Worm (Caenorhabditis elegans): ENCODE measurements around the gene F56D6.11.

F56D6.11 gene

DNA sequence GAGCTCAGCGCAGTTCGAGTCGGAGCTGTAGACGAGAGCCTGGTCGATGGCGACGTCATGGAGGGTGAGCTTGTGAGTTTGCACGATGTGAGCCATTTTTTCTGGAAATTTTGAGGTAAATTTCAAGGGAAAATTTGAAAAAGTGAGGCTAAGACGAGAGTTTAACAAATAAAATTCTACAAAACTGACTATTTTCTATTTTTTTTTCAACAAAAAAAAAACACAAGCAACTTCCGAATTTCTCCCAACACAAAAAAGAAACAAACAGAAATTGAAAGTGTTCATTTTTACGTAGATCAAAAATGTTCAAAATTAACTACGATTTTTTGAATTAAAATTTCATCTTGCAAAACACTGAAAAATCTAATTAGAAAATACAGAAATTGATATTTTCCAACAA lies 32.6 kb downstream of the F56D6.11 start, which contains the start of gene F37C4.5:
Gene F37C4.5, minus strand, starts transcription at position 101 of the 400 bp plus-strand sequence.
- TF ChIP-seq pqm-1 (tag; optimal IDR thresholded peaks at IDR 0.05) (no peak), nhr-43 (tag; optimal IDR thresholded peaks at IDR 0.05; ENCODE audit: poor library complexity, severe bottlenecking) (no peak), unc-39 (tag; optimal IDR thresholded peaks at IDR 0.05) (no peak), fos-1 (tag; optimal IDR thresholded peaks at IDR 0.05) (no peak), R02D3.7 (tag; optimal IDR thresholded peaks at IDR 0.05) (no peak), elt-1 (tag; optimal IDR thresholded peaks at IDR 0.05) (no peak), nhr-77 (tag; optimal IDR thresholded peaks at IDR 0.05) (no peak), mml-1 (tag; optimal IDR thresholded peaks at IDR 0.05) (no peak), aly-2 (tag; optimal IDR thresholded peaks at IDR 0.05) (no peak), nhr-28 (tag; optimal IDR thresholded peaks at IDR 0.05) (no peak), jun-1 (tag; optimal IDR thresholded peaks at IDR 0.05) (no peak), elt-3 (tag; optimal IDR thresholded peaks at IDR 0.05) (no peak), ceh-9 (tag; optimal IDR thresholded peaks at IDR 0.05) (no peak)

DNA sequence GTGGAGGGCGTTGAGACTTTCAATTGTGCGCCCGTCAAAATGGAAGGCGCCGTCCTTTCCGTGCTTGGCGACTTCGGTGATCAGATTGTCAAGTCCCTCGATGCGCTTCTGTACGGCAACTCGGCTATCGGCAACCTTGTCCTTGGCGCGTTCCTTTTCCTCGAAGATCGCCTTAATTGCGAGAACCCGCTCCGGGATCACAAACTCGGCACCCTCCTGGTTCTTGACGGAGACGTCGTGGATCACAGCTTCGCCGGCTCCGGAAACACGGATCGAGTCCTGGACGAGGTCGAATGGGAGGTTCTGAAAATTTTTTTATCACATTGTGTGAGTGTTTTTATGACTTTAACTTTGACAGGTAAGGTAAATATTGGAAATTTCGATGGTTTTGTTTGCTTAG lies 33.1 kb downstream of the F56D6.11 start:
- TF ChIP-seq nhr-25 (tag; optimal IDR thresholded peaks at IDR 0.05) (peak; percentile 9), pha-4 (tag; optimal IDR thresholded peaks at IDR 0.05) (peak; percentile 31), fos-1 (tag; optimal IDR thresholded peaks at IDR 0.05) (no peak)

DNA sequence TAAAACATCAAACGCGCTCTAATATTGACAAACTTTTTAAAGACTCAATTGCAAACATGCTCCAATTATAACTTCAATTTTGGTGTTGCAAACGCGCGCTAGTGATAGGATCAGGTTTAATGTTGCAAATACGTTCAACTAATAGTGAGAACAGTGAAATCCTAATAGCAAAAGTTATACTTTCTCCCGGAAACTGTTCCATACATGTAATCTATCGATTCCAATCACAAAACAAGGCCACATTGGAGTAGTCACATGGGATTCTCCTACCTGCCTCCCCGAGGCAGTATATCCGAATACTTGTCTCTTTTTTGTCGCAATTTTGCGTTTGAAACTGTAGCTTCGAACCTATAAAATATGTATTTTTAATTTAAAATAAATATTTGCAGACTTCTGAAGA lies 36.4 kb downstream of the F56D6.11 start:
- TF ChIP-seq ztf-11 (tag; optimal IDR thresholded peaks at IDR 0.05) (no peak), lin-39 (tag; optimal IDR thresholded peaks at IDR 0.05) (no peak), fos-1 (tag; optimal IDR thresholded peaks at IDR 0.05) (no peak), elt-3 (tag; optimal IDR thresholded peaks at IDR 0.05) (no peak), nhr-76 (tag; optimal IDR thresholded peaks at IDR 0.05) (no peak), aly-2 (tag; optimal IDR thresholded peaks at IDR 0.05) (no peak), unc-39 (tag; optimal IDR thresholded peaks at IDR 0.05) (no peak), unc-62 (GFP tag; optimal IDR thresholded peaks at IDR 0.05) (no peak), skn-1 (tag; optimal IDR thresholded peaks at IDR 0.05) (no peak)

DNA sequence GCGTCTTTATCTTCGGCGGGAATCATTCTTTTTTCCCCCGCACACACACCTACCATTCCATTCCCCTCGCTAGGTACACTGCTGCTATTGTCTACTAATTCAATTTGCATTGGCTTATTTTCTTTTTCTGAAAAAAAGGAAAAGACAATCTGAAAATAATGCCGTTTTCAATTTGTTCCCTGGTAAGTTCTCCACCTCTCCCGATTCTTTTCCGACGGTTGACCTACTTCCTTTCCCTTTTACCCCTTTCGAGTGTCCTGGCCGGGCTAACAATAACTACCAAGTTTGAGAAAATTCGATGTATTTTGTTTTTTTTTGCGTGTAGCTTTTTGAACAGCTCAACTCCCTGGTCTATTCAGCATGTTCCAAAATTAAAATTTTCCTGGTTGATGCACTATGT lies 39.0 kb downstream of the F56D6.11 start, which contains the start of gene F37C4.4:
Gene F37C4.4, plus strand, starts transcription at position 58 of the 400 bp plus-strand sequence.
- TF ChIP-seq mdl-1 (tag; optimal IDR thresholded peaks at IDR 0.05) (no peak), aly-2 (tag; optimal IDR thresholded peaks at IDR 0.05) (no peak), nhr-23 (tag; optimal IDR thresholded peaks at IDR 0.05) (no peak), elt-2 (tag; optimal IDR thresholded peaks at IDR 0.05) (no peak), nhr-25 (tag; optimal IDR thresholded peaks at IDR 0.05) (no peak), nhr-28 (tag; optimal IDR thresholded peaks at IDR 0.05) (no peak), elt-3 (tag; optimal IDR thresholded peaks at IDR 0.05) (no peak), unc-39 (tag; optimal IDR thresholded peaks at IDR 0.05) (no peak), lin-15B (tag; optimal IDR thresholded peaks at IDR 0.05) (no peak)

DNA sequence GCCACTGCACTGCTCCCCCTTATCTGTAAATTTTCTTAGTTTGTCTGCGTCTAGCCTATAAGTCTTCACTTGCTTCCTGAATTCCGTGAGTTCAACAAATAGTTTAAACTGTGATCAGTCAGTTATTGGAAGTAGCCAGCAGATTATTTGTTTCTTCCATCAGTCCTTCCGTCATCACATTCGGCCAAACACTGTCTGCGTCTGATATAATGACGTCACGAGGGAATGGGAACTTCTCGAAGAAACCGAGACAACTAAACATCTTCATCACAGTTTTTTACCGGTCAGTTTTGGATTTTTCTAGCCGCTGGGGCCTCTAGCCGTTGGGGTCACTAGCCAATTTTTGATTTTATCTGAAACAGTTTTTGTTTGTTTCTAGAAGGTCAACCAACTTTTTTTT lies 40.3 kb downstream of the F56D6.11 start:
- peak; percentile 38 for TF ChIP-seq elt-2 (tag; optimal IDR thresholded peaks at IDR 0.05)
- peak; percentile 30 for TF ChIP-seq pqm-1 (tag; optimal IDR thresholded peaks at IDR 0.05)
- no peak for TF ChIP-seq nhr-28 (tag; optimal IDR thresholded peaks at IDR 0.05)
- peak; percentile 55 for TF ChIP-seq nhr-25 (tag; optimal IDR thresholded peaks at IDR 0.05)
- no peak for TF ChIP-seq fkh-2 (tag; optimal IDR thresholded peaks at IDR 0.05)
- TF ChIP-seq R02D3.7 (tag; optimal IDR thresholded peaks at IDR 0.05), result no peak
- no peak for TF ChIP-seq jun-1 (tag; optimal IDR thresholded peaks at IDR 0.05)
- peak; percentile 46 for TF ChIP-seq nhr-23 (tag; optimal IDR thresholded peaks at IDR 0.05)
- TF ChIP-seq ZK546.5 (tag; optimal IDR thresholded peaks at IDR 0.05), result no peak

DNA sequence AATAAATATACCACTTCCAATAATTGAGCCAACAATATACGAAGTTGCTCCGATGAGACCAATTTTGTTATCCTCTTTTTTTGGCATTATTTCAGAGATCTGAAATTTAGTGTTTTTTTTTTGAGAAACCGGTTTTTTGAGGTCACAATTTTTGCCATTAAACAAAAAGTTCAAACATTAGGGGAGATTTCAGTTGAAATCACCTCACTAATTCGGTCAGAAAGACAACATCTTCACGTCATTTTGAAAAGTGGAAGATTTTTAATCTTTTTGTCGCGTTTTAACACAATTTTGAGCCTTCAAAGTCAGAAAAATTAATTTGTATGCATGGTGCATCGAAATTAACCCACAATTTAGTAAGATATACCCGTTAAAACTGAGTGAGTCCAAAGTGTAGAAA lies 41.3 kb downstream of the F56D6.11 start, which contains the start of gene aat-8:
Gene aat-8, minus strand, starts transcription at position 101 of the 400 bp plus-strand sequence.
- peak; percentile 30 for TF ChIP-seq nhr-67 (tag; optimal IDR thresholded peaks at IDR 0.05)
- no peak for TF ChIP-seq nhr-43 (tag; optimal IDR thresholded peaks at IDR 0.05; ENCODE audit: poor library complexity, severe bottlenecking)

DNA sequence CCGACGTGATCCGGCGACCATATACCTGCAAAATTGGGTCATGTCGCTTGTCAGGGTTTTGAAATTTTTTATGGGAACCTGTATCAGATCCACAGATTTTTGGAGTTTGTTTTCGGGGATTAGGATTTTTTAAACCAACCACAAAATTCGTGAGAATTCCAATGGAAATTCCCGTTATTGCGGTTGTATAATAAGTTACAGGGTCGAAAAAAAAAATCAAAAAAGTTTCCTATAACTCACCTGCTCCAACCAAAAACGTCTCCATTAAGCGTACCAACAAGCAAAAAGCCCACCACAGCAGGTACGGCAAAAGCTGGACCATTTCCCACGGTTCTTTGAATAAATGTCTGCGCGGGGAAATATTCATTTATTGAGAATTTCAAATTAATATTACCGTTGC lies 43.3 kb downstream of the F56D6.11 start:
- TF ChIP-seq nfya-1 (tag; optimal IDR thresholded peaks at IDR 0.05; ENCODE audit: insufficient read depth) (no peak), nhr-25 (tag; optimal IDR thresholded peaks at IDR 0.05) (no peak), ceh-16 (tag; optimal IDR thresholded peaks at IDR 0.05) (no peak), lin-15B (tag; optimal IDR thresholded peaks at IDR 0.05) (no peak), pqm-1 (tag; optimal IDR thresholded peaks at IDR 0.05) (no peak), nhr-77 (tag; optimal IDR thresholded peaks at IDR 0.05) (no peak), ztf-4 (tag; optimal IDR thresholded peaks at IDR 0.05) (no peak), tbx-2 (tag; optimal IDR thresholded peaks at IDR 0.05) (no peak), nhr-67 (tag; optimal IDR thresholded peaks at IDR 0.05) (no peak)
